Worm (Caenorhabditis elegans) whole organism, L4 larva: ENCODE measurements around the gene C31H2.3.

Experiments used
- D1046.2 ChIP-seq: fragments of 200-800 bp; sonication (Bioruptor generic); IDR thresholded peaks from 2 replicates; pipeline ENCODE4 v1.3.6; 2022; ENCODE audit warnings: missing genetic modification characterization, missing compliant biosample characterization
- R02D3.7 ChIP-seq: fragments of 150-350 bp; sonication (generic microtip); optimal IDR thresholded peaks from 3 replicates; lab custom pipeline; 2014; ENCODE audit warnings: missing biosample characterization, missing genetic modification characterization
- Y105C5A.15 ChIP-seq: fragments of 200-800 bp; sonication (Bioruptor generic); IDR thresholded peaks from 2 replicates; pipeline ENCODE4 v1.3.6; 2022; ENCODE audit warnings: missing genetic modification characterization, missing compliant biosample characterization
- Y5F2A.4 ChIP-seq: fragments of 200-800 bp; sonication (Bioruptor generic); optimal IDR thresholded peaks from 2 replicates; lab custom pipeline; 2018; ENCODE audit warnings: mild to moderate bottlenecking, missing genetic modification characterization, missing compliant biosample characterization
- ZK546.5 ChIP-seq, 2 experiments: sonication (generic microtip); optimal IDR thresholded peaks; 2 replicates each; lab custom pipeline; 2017; ENCODE audit warnings: missing biosample characterization in 2 of 2, missing genetic modification characterization in 2 of 2
- aha-1 ChIP-seq: fragments of 150-350 bp; peaks from one replicate; lab custom pipeline; 2014; ENCODE audit warnings: missing biosample characterization, missing genetic modification characterization
- attf-4 ChIP-seq: sonication (generic microtip); optimal IDR thresholded peaks from 3 replicates; lab custom pipeline; 2017; ENCODE audit warnings: missing biosample characterization, missing genetic modification characterization
- ceh-32 ChIP-seq: sonication (generic microtip); optimal IDR thresholded peaks from 2 replicates; lab custom pipeline; 2016; ENCODE audit warnings: mild to moderate bottlenecking, missing genetic modification characterization, missing compliant biosample characterization; ENCODE audit not compliant: poor library complexity
- ceh-44 ChIP-seq: fragments of 200-800 bp; sonication (Bioruptor generic); IDR thresholded peaks from 2 replicates; pipeline ENCODE4 v1.3.6; 2022; ENCODE audit warnings: missing genetic modification reagents, missing genetic modification characterization, missing compliant biosample characterization
- ceh-82 ChIP-seq: sonication (generic microtip); optimal IDR thresholded peaks from 2 replicates; lab custom pipeline; 2017; ENCODE audit warnings: missing biosample characterization, missing genetic modification characterization
- cey-2 ChIP-seq: sonication (generic microtip); optimal IDR thresholded peaks from 3 replicates; lab custom pipeline; 2017; ENCODE audit warnings: missing genetic modification characterization, mild to moderate bottlenecking, missing compliant biosample characterization, antibody characterized with exemption, borderline replicate concordance; ENCODE audit not compliant: insufficient read depth
- daf-12 ChIP-seq: fragments of 150-350 bp; optimal IDR thresholded peaks from 2 replicates; lab custom pipeline; 2014; ENCODE audit warnings: missing biosample characterization, missing genetic modification reagents, missing genetic modification characterization
- dmd-6 ChIP-seq: fragments of 200-800 bp; sonication (Bioruptor generic); IDR thresholded peaks from 2 replicates; pipeline ENCODE4 v1.3.6; 2022; ENCODE audit warnings: missing genetic modification reagents, missing genetic modification characterization, missing compliant biosample characterization
- dmd-9 ChIP-seq: fragments of 200-800 bp; sonication (Bioruptor generic); IDR thresholded peaks from 2 replicates; pipeline ENCODE4 v1.3.6; 2022; ENCODE audit warnings: missing genetic modification reagents, missing genetic modification characterization, missing compliant biosample characterization
- dve-1 ChIP-seq: sonication (generic microtip); optimal IDR thresholded peaks from 2 replicates; lab custom pipeline; 2017; ENCODE audit warnings: antibody characterized with exemption, mild to moderate bottlenecking, missing genetic modification characterization, missing compliant biosample characterization; ENCODE audit not compliant: insufficient read depth
- egl-27 ChIP-seq: sonication (generic microtip); optimal IDR thresholded peaks from 3 replicates; lab custom pipeline; 2017; ENCODE audit warnings: missing biosample characterization, missing genetic modification reagents, missing genetic modification characterization
- egl-43 ChIP-seq: fragments of 200-800 bp; sonication (Bioruptor generic); IDR thresholded peaks from 2 replicates; pipeline ENCODE4 v1.3.6; 2022; ENCODE audit warnings: missing genetic modification reagents, missing genetic modification characterization, missing compliant biosample characterization
- hlh-30 ChIP-seq: sonication (generic microtip); optimal IDR thresholded peaks from 2 replicates; lab custom pipeline; 2017; ENCODE audit warnings: antibody characterized with exemption, mild to moderate bottlenecking, missing genetic modification characterization, missing compliant biosample characterization; ENCODE audit not compliant: insufficient read depth
- hmg-1.1 ChIP-seq: fragments of 200-800 bp; sonication (Bioruptor generic); IDR thresholded peaks from 2 replicates; pipeline ENCODE4 v1.3.6; 2022; ENCODE audit warnings: missing genetic modification reagents, missing genetic modification characterization, missing compliant biosample characterization
- lin-1 ChIP-seq: fragments of 200-800 bp; sonication (Bioruptor generic); IDR thresholded peaks from 2 replicates; pipeline ENCODE4 v1.3.6; 2022; ENCODE audit warnings: missing genetic modification reagents, missing genetic modification characterization, missing compliant biosample characterization
- lin-15B ChIP-seq: fragments of 150-350 bp; sonication (generic microtip); optimal IDR thresholded peaks from 3 replicates; lab custom pipeline; 2014; ENCODE audit warnings: missing biosample characterization, missing genetic modification characterization
- lir-3 ChIP-seq: sonication (generic microtip); optimal IDR thresholded peaks from 2 replicates; lab custom pipeline; 2016; ENCODE audit warnings: mild to moderate bottlenecking, missing genetic modification characterization, missing compliant biosample characterization
- lsy-2 ChIP-seq, 2 experiments: fragments of 150-350 bp in 1 of 2; sonication (generic microtip) in 1 of 2; optimal IDR thresholded peaks; 2 replicates each; lab custom pipeline; 2014 to 2017; ENCODE audit warnings: missing biosample characterization in 2 of 2, missing genetic modification characterization in 2 of 2
- madf-5 ChIP-seq, 2 experiments: fragments of 200-800 bp; sonication (Bioruptor generic); IDR thresholded peaks; 2 replicates each; pipeline ENCODE4 v1.3.6; 2022; ENCODE audit warnings: missing compliant biosample characterization in 2 of 2, missing genetic modification characterization in 2 of 2
- mdt-29 ChIP-seq: fragments of 200-800 bp; sonication (Bioruptor generic); IDR thresholded peaks from 2 replicates; pipeline ENCODE4 v1.3.6; 2022; ENCODE audit warnings: missing genetic modification reagents, missing genetic modification characterization, missing compliant biosample characterization
- mep-1 ChIP-seq: fragments of 150-350 bp; sonication (generic microtip); optimal IDR thresholded peaks from 3 replicates; lab custom pipeline; 2014; ENCODE audit warnings: missing biosample characterization, missing genetic modification characterization
- nhr-237 ChIP-seq: sonication (generic microtip); optimal IDR thresholded peaks from 2 replicates; lab custom pipeline; 2017; ENCODE audit warnings: missing biosample characterization, missing genetic modification characterization
- nhr-28 ChIP-seq: fragments of 150-350 bp; optimal IDR thresholded peaks from 2 replicates; lab custom pipeline; 2014; ENCODE audit warnings: missing biosample characterization, missing genetic modification characterization
- nhr-76 ChIP-seq: fragments of 150-350 bp; optimal IDR thresholded peaks from 2 replicates; lab custom pipeline; 2014; ENCODE audit warnings: missing biosample characterization, missing genetic modification characterization
- php-3 ChIP-seq: fragments of 200-800 bp; sonication (Bioruptor generic); IDR thresholded peaks from 2 replicates; pipeline ENCODE4 v1.3.6; 2022; ENCODE audit warnings: missing genetic modification reagents, missing genetic modification characterization, missing compliant biosample characterization
- pqm-1 ChIP-seq: sonication (generic microtip); optimal IDR thresholded peaks from 2 replicates; lab custom pipeline; 2017; ENCODE audit warnings: missing biosample characterization, missing genetic modification characterization
- skn-1 ChIP-seq: fragments of 150-350 bp; optimal IDR thresholded peaks from 2 replicates; lab custom pipeline; 2014; ENCODE audit warnings: missing biosample characterization, missing genetic modification characterization
- snpc-1.2 ChIP-seq: fragments of 200-800 bp; sonication (Bioruptor generic); IDR thresholded peaks from 2 replicates; pipeline ENCODE4 v1.3.6; 2022; ENCODE audit warnings: missing genetic modification reagents, missing genetic modification characterization, missing compliant biosample characterization
- snpc-4 ChIP-seq: fragments of 150-350 bp; optimal IDR thresholded peaks from 2 replicates; lab custom pipeline; 2014; ENCODE audit warnings: missing biosample characterization, missing genetic modification characterization
- spr-3 ChIP-seq: fragments of 200-800 bp; sonication (Bioruptor generic); optimal IDR thresholded peaks from 2 replicates; lab custom pipeline; 2018; ENCODE audit warnings: mild to moderate bottlenecking, missing genetic modification characterization, missing compliant biosample characterization
- unc-130 ChIP-seq: sonication (generic microtip); optimal IDR thresholded peaks from 2 replicates; lab custom pipeline; 2016; ENCODE audit warnings: missing genetic modification reagents, missing genetic modification characterization, missing compliant biosample characterization
- unc-62 ChIP-seq, 3 experiments: fragments of 150-350 bp in 1 of 3; sonication (generic microtip); optimal IDR thresholded peaks in 2 of 3; peaks in 1 of 3; 1 replicate in 1 of 3; 2 replicates in 2 of 3; lab custom pipeline; 2014 to 2017; ENCODE audit warnings: missing biosample characterization in 3 of 3, missing genetic modification characterization in 3 of 3, missing genetic modification reagents in 3 of 3, missing genotype in 1 of 3
- zip-2 ChIP-seq: fragments of 150-350 bp; optimal IDR thresholded peaks from 2 replicates; lab custom pipeline; 2014; ENCODE audit warnings: missing biosample characterization, missing genetic modification characterization

C31H2.3 gene

DNA sequence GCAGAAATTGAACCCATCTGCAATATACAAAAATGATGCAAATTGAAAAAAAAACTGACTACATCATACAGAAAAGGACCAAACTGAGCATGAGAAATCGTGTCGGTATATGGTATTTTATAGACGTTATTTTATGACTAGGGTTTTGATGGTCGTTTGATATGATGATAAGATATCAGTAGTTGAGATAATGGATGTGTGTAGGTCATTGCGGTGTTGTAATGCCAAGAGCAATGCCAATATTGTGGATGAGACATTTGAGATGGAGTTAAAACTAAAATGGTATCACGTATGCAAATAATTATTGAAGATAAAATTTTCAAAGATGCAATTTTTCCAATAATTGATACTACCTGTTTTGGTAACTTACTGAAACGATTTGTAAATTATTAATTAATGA is 5.5 kb upstream of the C31H2.3 start, which contains the start of gene C31H2.4:
C31H2.4 (minus strand) TSS at position 19 of the 400 bp plus-strand sequence.
- peak; percentile 8 for TF ChIP-seq dve-1 (tag; lab: Kevin White, UChicago)
- TF ChIP-seq madf-5 (GFP tag; IDR thresholded peaks at IDR 0.05; lab: Robert Waterston, UW): no peak
- peak; percentile 60; the same call in 1 of the 2 replicates for TF ChIP-seq php-3
- no peak for TF ChIP-seq dmd-9 (GFP tag; lab: Robert Waterston, UW)
- TF ChIP-seq egl-27 (tag; lab: Kevin White, UChicago): no peak
- TF ChIP-seq nhr-28 (tag; lab: Kevin White, UChicago): peak; percentile 35
- no peak for TF ChIP-seq snpc-4 (tag; lab: Kevin White, UChicago)

DNA sequence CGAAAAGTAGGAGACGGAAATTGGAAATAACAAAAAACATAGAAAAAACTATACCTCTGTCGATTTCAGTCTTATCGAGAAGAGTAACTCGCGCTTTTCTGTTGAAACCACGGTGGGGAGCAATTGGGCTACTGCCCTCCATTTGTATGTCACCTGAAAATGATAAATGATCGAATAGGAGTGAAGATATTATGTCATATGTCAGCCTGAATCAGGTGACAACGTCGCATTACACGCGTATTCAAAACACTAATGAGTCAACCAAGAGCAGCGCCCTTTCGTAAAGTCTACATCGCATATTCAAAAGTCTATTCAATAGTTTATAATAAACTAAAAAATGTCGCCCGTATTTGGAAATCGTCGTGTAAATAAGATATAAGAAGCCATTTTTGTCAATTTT is 1.2 kb downstream of the C31H2.3 start:
- TF ChIP-seq lsy-2 (tag; optimal IDR thresholded peaks at IDR 0.05; lab: Kevin White, UChicago) (no peak), R02D3.7 (tag; lab: Kevin White, UChicago) (no peak), egl-43 (GFP tag; lab: Robert Waterston, UW) (no peak), dmd-6 (no peak), attf-4 (tag; lab: Kevin White, UChicago) (no peak), ceh-32 (tag; lab: Kevin White, UChicago) (no peak)

DNA sequence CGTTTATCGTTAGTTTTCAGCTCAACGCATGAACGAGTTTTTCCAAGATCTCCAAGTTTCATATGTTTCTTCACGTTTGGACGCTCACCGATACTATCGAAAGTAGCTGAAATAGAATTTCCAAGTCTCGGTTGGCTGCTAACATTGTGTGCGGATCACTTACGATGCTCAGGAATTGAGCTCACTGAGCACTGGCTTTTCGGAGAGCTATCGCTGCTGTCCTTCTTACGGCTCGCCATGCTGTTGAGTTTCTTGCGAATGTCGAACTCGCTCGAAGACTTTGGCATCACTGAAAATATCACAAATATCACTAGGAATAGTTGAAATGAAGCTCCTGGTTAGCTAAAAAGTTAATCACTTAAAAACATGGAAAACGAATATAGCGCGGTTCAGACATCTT is 2.3 kb downstream of the C31H2.3 start:
- no peak for TF ChIP-seq ceh-82 (tag; lab: Kevin White, UChicago)
- TF ChIP-seq unc-62 (GFP tag; optimal IDR thresholded peaks at IDR 0.05 in 1 of 2; lab: Kevin White, UChicago): peak in 1 of 2 experiments; percentile 98
- no peak for TF ChIP-seq unc-62 (tag; optimal IDR thresholded peaks at IDR 0.05; lab: Kevin White, UChicago)
- no peak for TF ChIP-seq D1046.2 (GFP tag; lab: Robert Waterston, UW)
- TF ChIP-seq hmg-1.1 (GFP tag; lab: Robert Waterston, UW): no peak
- TF ChIP-seq snpc-4 (tag; lab: Kevin White, UChicago): no peak
- TF ChIP-seq lsy-2 (tag; optimal IDR thresholded peaks at IDR 0.05; lab: Kevin White, UChicago): no peak

DNA sequence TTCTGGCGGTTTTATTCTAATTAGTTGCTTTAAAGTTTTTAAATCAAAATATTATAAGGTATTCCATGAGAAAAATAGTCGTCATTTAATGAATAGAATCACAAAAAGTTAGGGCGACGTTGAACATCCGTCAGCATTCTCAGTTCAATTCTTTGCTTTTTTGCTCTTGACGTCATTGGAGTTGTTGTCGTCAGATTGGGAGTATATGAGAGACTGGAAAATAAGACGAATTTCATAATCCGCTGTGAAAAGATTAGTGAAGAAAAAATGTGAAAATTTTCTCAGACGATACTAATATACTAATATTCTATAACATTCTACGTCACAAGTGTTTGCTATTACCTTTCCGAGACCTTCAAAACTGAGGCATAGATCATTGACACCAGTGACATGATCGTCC is 2.8 kb downstream of the C31H2.3 start:
- TF ChIP-seq snpc-1.2 (GFP tag; lab: Robert Waterston, UW) (no peak), aha-1 (tag; lab: Kevin White, UChicago) (no peak), skn-1 (tag; lab: Kevin White, UChicago) (no peak), attf-4 (tag; lab: Kevin White, UChicago) (no peak), ZK546.5 (tag; optimal IDR thresholded peaks at IDR 0.05; lab: Kevin White, UChicago) (no peak), Y5F2A.4 (no peak), Y105C5A.15 (GFP tag; lab: Robert Waterston, UW) (no peak), daf-12 (no peak), hmg-1.1 (GFP tag; lab: Robert Waterston, UW) (no peak), zip-2 (tag; lab: Kevin White, UChicago) (no peak), nhr-76 (tag; lab: Kevin White, UChicago) (no peak), mdt-29 (GFP tag; lab: Robert Waterston, UW) (no peak)
- TF ChIP-seq, all 104 proteins: peak for 0

DNA sequence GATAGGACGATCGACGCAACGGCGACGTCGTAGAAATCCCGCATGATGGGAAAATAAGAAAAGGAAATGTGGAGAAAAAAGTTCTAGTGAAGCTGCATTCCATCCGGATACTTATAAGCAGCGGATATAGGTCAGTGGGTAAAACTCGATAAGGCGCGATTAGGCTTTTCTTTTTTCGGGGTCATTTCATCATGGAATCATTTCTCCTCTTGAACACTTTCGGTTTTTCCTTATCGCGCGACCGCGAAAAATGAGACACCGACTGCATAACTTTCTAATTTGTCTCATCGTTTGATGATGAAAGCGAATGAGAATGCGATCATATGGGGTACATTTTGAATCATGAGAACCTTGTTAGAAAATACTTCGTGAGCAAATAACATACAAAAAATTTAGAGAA is 3.8 kb downstream of the C31H2.3 start, which contains the start of gene dpy-8:
dpy-8 (minus strand) TSS at position 88 of the 400 bp plus-strand sequence.
- TF ChIP-seq hlh-30 (tag; lab: Kevin White, UChicago): peak; percentile 21
- peak; percentile 39 for TF ChIP-seq nhr-28 (tag; lab: Kevin White, UChicago)
- no peak for TF ChIP-seq nhr-76 (tag; lab: Kevin White, UChicago)
- no peak for TF ChIP-seq nhr-237

DNA sequence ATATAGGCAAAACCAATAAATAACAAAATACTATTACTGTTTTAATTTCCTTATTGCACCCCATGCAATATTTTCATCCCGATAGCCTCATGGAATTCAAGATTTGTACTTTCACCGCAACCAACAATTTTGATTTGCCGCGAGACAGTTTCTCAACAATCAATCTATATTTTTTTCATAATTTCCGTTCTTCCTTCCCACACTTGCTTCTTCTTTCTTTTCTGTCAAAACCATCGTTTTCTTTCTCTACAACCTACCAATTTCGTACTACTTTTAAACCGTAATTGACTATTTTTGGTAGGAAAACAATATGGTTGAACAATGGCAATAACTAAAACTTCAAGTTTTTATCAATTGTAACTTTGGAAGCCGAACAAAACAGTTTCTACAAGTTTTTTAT is 6.3 kb downstream of the C31H2.3 start, which contains the start of gene C31H2.14:
C31H2.14 (plus strand) TSS at position 301 of the 400 bp plus-strand sequence.
- TF ChIP-seq spr-3 (no peak), hlh-30 (tag; lab: Kevin White, UChicago) (no peak), dve-1 (tag; lab: Kevin White, UChicago) (no peak), nhr-28 (tag; lab: Kevin White, UChicago) (no peak), unc-130 (GFP tag; lab: Kevin White, UChicago) (no peak), lir-3 (tag; lab: Kevin White, UChicago) (no peak), ceh-82 (tag; lab: Kevin White, UChicago) (no peak), pqm-1 (tag; lab: Kevin White, UChicago) (no peak), lsy-2 (tag; optimal IDR thresholded peaks at IDR 0.05; lab: Kevin White, UChicago) (no peak), lin-15B (tag; lab: Kevin White, UChicago) (no peak), ceh-44 (GFP tag; lab: Robert Waterston, UW) (no peak), lin-1 (GFP tag; lab: Robert Waterston, UW) (no peak), mep-1 (no peak), cey-2 (no peak)
